Fruit fly (Drosophila melanogaster) whole organism, embryonic: ENCODE measurements around the gene AstA.

Experiments
- BtbVII ChIP-seq: fragments of 200-800 bp; sonication (Bioruptor generic); optimal IDR thresholded peaks from 3 replicates; lab custom pipeline; 2017; ENCODE audit warnings: missing biosample characterization, mild to moderate bottlenecking, missing genetic modification characterization
- CG10321 ChIP-seq: fragments of 200-800 bp; sonication (Bioruptor generic); IDR thresholded peaks from 2 replicates; pipeline ENCODE4 v1.3.6; 2022; ENCODE audit warnings: missing biosample characterization, missing genetic modification characterization
- CG10979 ChIP-seq: fragments of 200-800 bp; sonication (Bioruptor generic); optimal IDR thresholded peaks from 2 replicates; lab custom pipeline; 2018; ENCODE audit warnings: missing biosample characterization, mild to moderate bottlenecking, missing genetic modification characterization, moderate library complexity
- CG14050 ChIP-seq: fragments of 200-800 bp; sonication (Bioruptor generic); IDR thresholded peaks from 3 replicates; pipeline ENCODE4 v1.3.6; 2022; ENCODE audit warnings: missing biosample characterization, missing genetic modification characterization
- CG14965 ChIP-seq: fragments of 200-800 bp; sonication (Bioruptor generic); optimal IDR thresholded peaks from 2 replicates; lab custom pipeline; 2016; ENCODE audit warnings: missing biosample characterization, missing genetic modification characterization, borderline replicate concordance
- CG1602 ChIP-seq: fragments of 200-800 bp; sonication (Bioruptor generic); optimal IDR thresholded peaks from 3 replicates; lab custom pipeline; 2016; ENCODE audit warnings: missing biosample characterization, missing genetic modification characterization
- CG17385 ChIP-seq: fragments of 200-800 bp; sonication (Bioruptor generic); optimal IDR thresholded peaks from 3 replicates; lab custom pipeline; 2018; ENCODE audit warnings: missing biosample characterization, mild to moderate bottlenecking, missing genetic modification characterization
- CG18476 ChIP-seq: fragments of 200-800 bp; sonication (Bioruptor generic); optimal IDR thresholded peaks from 2 replicates; lab custom pipeline; 2016; ENCODE audit warnings: missing biosample characterization, mild to moderate bottlenecking, missing genetic modification characterization
- CG30403 ChIP-seq: fragments of 200-800 bp; sonication (Bioruptor generic); optimal IDR thresholded peaks from 3 replicates; lab custom pipeline; 2016; ENCODE audit warnings: missing biosample characterization, missing genetic modification characterization
- CG3065 ChIP-seq: fragments of 200-800 bp; sonication (Bioruptor generic); optimal IDR thresholded peaks from 2 replicates; lab custom pipeline; 2016; ENCODE audit warnings: missing biosample characterization, missing genetic modification characterization
- CG3407 ChIP-seq: fragments of 200-800 bp; sonication (Bioruptor generic); optimal IDR thresholded peaks from 2 replicates; lab custom pipeline; 2018; ENCODE audit warnings: missing biosample characterization, mild to moderate bottlenecking, missing genetic modification characterization
- CG34224 ChIP-seq: fragments of 200-800 bp; sonication (Bioruptor generic); IDR thresholded peaks from 3 replicates; pipeline ENCODE4 v1.3.6; 2022; ENCODE audit warnings: missing biosample characterization, missing genetic modification characterization; ENCODE audit not compliant: partially characterized antibody
- CG34422 ChIP-seq: fragments of 200-800 bp; sonication (Bioruptor generic); IDR thresholded peaks from 3 replicates; pipeline ENCODE4 v1.3.6; 2022; ENCODE audit warnings: missing biosample characterization, missing genetic modification characterization
- CG3995 ChIP-seq: fragments of 200-800 bp; sonication (Bioruptor generic); optimal IDR thresholded peaks from 3 replicates; lab custom pipeline; 2016; ENCODE audit warnings: missing biosample characterization, missing genetic modification characterization
- CG4328 ChIP-seq: fragments of 200-800 bp; sonication (Bioruptor generic); optimal IDR thresholded peaks from 3 replicates; lab custom pipeline; 2017; ENCODE audit warnings: missing biosample characterization, missing genetic modification reagents, missing genetic modification characterization
- CG43689 ChIP-seq: fragments of 200-800 bp; sonication (Bioruptor generic); IDR thresholded peaks from 2 replicates; pipeline ENCODE4 v1.3.6; 2022; ENCODE audit warnings: missing biosample characterization, missing genetic modification characterization
- CG4404 ChIP-seq: fragments of 200-800 bp; sonication (Bioruptor generic); IDR thresholded peaks from 2 replicates; pipeline ENCODE4 v1.3.6; 2022; ENCODE audit warnings: missing biosample characterization, missing genetic modification characterization
- CG7271 ChIP-seq: fragments of 200-800 bp; sonication (Bioruptor generic); optimal IDR thresholded peaks from 2 replicates; lab custom pipeline; 2018; ENCODE audit warnings: missing biosample characterization, mild to moderate bottlenecking, missing genetic modification characterization, moderate library complexity
- CG7786 ChIP-seq: fragments of 200-800 bp; sonication (Bioruptor generic); optimal IDR thresholded peaks from 2 replicates; lab custom pipeline; 2016; ENCODE audit warnings: missing biosample characterization, missing genetic modification characterization
- CG9215 ChIP-seq: fragments of 200-800 bp; sonication (Bioruptor generic); IDR thresholded peaks from 2 replicates; pipeline ENCODE4 v1.3.6; 2022; ENCODE audit warnings: missing biosample characterization, missing genetic modification characterization
- CG9727 ChIP-seq: fragments of 200-800 bp; sonication (Bioruptor generic); optimal IDR thresholded peaks from 3 replicates; lab custom pipeline; 2017; ENCODE audit warnings: missing biosample characterization, mild to moderate bottlenecking, missing genetic modification characterization
- Dbx ChIP-seq: fragments of 200-800 bp; sonication (Bioruptor generic); IDR thresholded peaks from 3 replicates; pipeline ENCODE4 v1.3.6; 2022; ENCODE audit warnings: missing biosample characterization, missing genetic modification characterization
- Dip3 ChIP-seq: fragments of 200-800 bp; sonication (Bioruptor generic); optimal IDR thresholded peaks from 3 replicates; lab custom pipeline; 2016; ENCODE audit warnings: missing biosample characterization, missing genetic modification characterization
- Ets65A ChIP-seq: fragments of 200-800 bp; sonication (Bioruptor generic); peaks from one replicate; lab custom pipeline; 2016; ENCODE audit warnings: missing biosample characterization, missing genetic modification characterization
- Fer1 ChIP-seq: fragments of 200-800 bp; sonication (Bioruptor generic); optimal IDR thresholded peaks from 2 replicates; lab custom pipeline; 2017; ENCODE audit warnings: missing biosample characterization, mild to moderate bottlenecking, missing genetic modification characterization
- Fer2 ChIP-seq: fragments of 200-800 bp; sonication (Bioruptor generic); optimal IDR thresholded peaks from 2 replicates; lab custom pipeline; 2018; ENCODE audit warnings: missing biosample characterization, mild to moderate bottlenecking, missing genetic modification characterization, moderate library complexity
- HLH3B ChIP-seq: fragments of 200-800 bp; sonication (Bioruptor generic); IDR thresholded peaks from 2 replicates; pipeline ENCODE4 v1.3.6; 2022; ENCODE audit warnings: missing biosample characterization, missing genetic modification characterization
- Mad ChIP-seq: fragments of 200-800 bp; sonication (Bioruptor generic); optimal IDR thresholded peaks from 2 replicates; lab custom pipeline; 2016; ENCODE audit warnings: missing biosample characterization, missing genetic modification characterization
- Optix ChIP-seq: fragments of 200-800 bp; sonication (Bioruptor generic); IDR thresholded peaks from 3 replicates; pipeline ENCODE4 v1.3.6; 2022; ENCODE audit warnings: missing biosample characterization, missing genetic modification characterization
- PHDP ChIP-seq: fragments of 200-800 bp; sonication (Bioruptor generic); optimal IDR thresholded peaks from 3 replicates; lab custom pipeline; 2018; ENCODE audit warnings: missing biosample characterization, mild to moderate bottlenecking, missing genetic modification characterization, moderate library complexity
- Poxn ChIP-seq: fragments of 200-800 bp; sonication (Bioruptor generic); IDR thresholded peaks from 2 replicates; pipeline ENCODE4 v1.3.6; 2022; ENCODE audit warnings: missing biosample characterization, missing genetic modification characterization
- Ravus ChIP-seq: fragments of 200-800 bp; sonication (Bioruptor generic); IDR thresholded peaks from 2 replicates; pipeline ENCODE4 v1.3.6; 2022; ENCODE audit warnings: missing biosample characterization, missing genetic modification characterization
- Vsx1 ChIP-seq: fragments of 200-800 bp; sonication (Bioruptor generic); optimal IDR thresholded peaks from 2 replicates; lab custom pipeline; 2017; ENCODE audit warnings: missing biosample characterization, mild to moderate bottlenecking, missing genetic modification characterization, missing genetic modification reagents
- bab2 ChIP-seq: fragments of 200-800 bp; sonication (Bioruptor generic); optimal IDR thresholded peaks from 2 replicates; lab custom pipeline; 2016; ENCODE audit warnings: missing biosample characterization, missing genetic modification characterization
- da ChIP-seq: fragments of 200-800 bp; sonication (Bioruptor generic); optimal IDR thresholded peaks from 2 replicates; lab custom pipeline; 2016; ENCODE audit warnings: missing biosample characterization, missing genetic modification characterization
- eve ChIP-seq, 2 experiments: fragments of >200 bp; optimal IDR thresholded peaks; 2 replicates each; lab custom pipeline; 2017; ENCODE audit warnings: missing biosample characterization in 2 of 2, missing genetic modification characterization in 2 of 2
- gem ChIP-seq: fragments of 200-800 bp; sonication (Bioruptor generic); optimal IDR thresholded peaks from 2 replicates; lab custom pipeline; 2019; ENCODE audit warnings: missing biosample characterization, mild to moderate bottlenecking, missing genetic modification characterization, moderate library complexity
- hb ChIP-seq: fragments of 200-800 bp; sonication (Bioruptor generic); IDR thresholded peaks from 3 replicates; pipeline ENCODE4 v1.3.6; 2022; ENCODE audit warnings: missing biosample characterization, missing genetic modification characterization; ENCODE audit not compliant: partially characterized antibody
- inv ChIP-seq: fragments of 200-800 bp; sonication (Bioruptor generic); IDR thresholded peaks from 2 replicates; pipeline ENCODE4 v1.3.6; 2022; ENCODE audit warnings: missing biosample characterization, missing genetic modification characterization; ENCODE audit not compliant: partially characterized antibody
- lbe ChIP-seq: fragments of 200-800 bp; sonication (Bioruptor generic); optimal IDR thresholded peaks from 2 replicates; lab custom pipeline; 2016; ENCODE audit warnings: missing biosample characterization, mild to moderate bottlenecking, missing genetic modification characterization
- sc ChIP-seq, 3 experiments: fragments of >200 bp in 2 of 3; fragments of 200-800 bp in 1 of 3; sonication (Bioruptor generic) in 1 of 3; optimal IDR thresholded peaks; 2 replicates in 2 of 3; 3 replicates in 1 of 3; lab custom pipeline; 2017; ENCODE audit warnings: mild to moderate bottlenecking in 1 of 3, missing biosample characterization in 1 of 3, missing genetic modification characterization in 1 of 3, missing genetic modification reagents in 1 of 3
- seq ChIP-seq: fragments of 200-800 bp; sonication (Bioruptor generic); IDR thresholded peaks from 2 replicates; pipeline ENCODE4 v1.3.6; 2022; ENCODE audit warnings: missing biosample characterization, missing genetic modification characterization
- tll ChIP-seq, 2 experiments: fragments of 200-800 bp in 1 of 2; fragments of >200 bp in 1 of 2; sonication (Bioruptor generic) in 1 of 2; optimal IDR thresholded peaks; 2 replicates each; lab custom pipeline; 2017 to 2019; ENCODE audit warnings: missing biosample characterization in 2 of 2, missing genetic modification characterization in 2 of 2, mild to moderate bottlenecking in 1 of 2, moderate library complexity in 1 of 2

AstA gene

DNA sequence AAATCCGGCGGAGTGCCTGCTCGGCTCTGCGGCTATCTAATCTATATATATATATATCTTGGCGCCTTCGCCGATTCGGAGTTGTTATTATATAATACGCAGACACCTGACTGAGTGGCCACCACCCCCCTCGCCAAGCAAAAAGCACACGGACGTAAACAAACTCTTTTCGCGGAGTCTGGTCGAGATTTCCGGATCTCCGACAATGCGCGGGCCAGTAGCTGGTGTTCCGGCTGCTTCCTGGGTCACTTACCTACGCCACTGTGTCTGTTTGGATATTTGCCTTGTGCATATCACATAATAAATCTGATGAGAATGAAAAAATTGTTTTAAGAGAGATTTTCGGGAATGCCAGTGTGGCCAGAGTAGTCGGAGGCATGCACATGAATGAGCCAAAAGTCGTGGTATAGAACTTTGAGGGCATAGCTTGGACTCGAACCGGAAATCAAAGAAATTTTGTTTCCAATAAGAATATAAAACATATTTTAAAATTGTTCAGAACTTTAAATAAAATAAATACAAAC is 22.2 kb upstream of the AstA start, which contains the start of gene CG5805 (continued):
- peak; percentile 76 for TF ChIP-seq BtbVII (GFP tag; lab: Kevin White, UChicago)
- TF ChIP-seq CG7786 (GFP tag; lab: Kevin White, UChicago) = peak; percentile 16
- peak; percentile 76 for TF ChIP-seq CG43689 (GFP tag; lab: Robert Waterston, UW)
- TF ChIP-seq CG4328 (GFP tag; lab: Kevin White, UChicago) = peak; percentile 83
- TF ChIP-seq CG30403 (GFP tag; lab: Kevin White, UChicago) = peak; percentile 67
- peak; percentile 77 for TF ChIP-seq Vsx1 (GFP tag; lab: Kevin White, UChicago)
- TF ChIP-seq Ets65A (GFP tag; lab: Kevin White, UChicago) = peak; percentile 99
- TF ChIP-seq hb (GFP tag; lab: Robert Waterston, UW) = no peak
- TF ChIP-seq Dip3 (GFP tag; lab: Kevin White, UChicago) = peak; percentile 69
- 0 out of 2 replicates have a peak, but pooled peaks have one; percentile 21 for TF ChIP-seq inv (GFP tag; lab: Robert Waterston, UW)
- TF ChIP-seq CG3995 (GFP tag; lab: Kevin White, UChicago) = peak; percentile 63
- peak; percentile 45 for TF ChIP-seq CG3065 (GFP tag; lab: Kevin White, UChicago)
- no peak for TF ChIP-seq Poxn (GFP tag; lab: Robert Waterston, UW)
- peak; percentile 90 for TF ChIP-seq CG9727 (GFP tag; lab: Kevin White, UChicago)
- TF ChIP-seq CG17385 (GFP tag; lab: Kevin White, UChicago) = peak; percentile 78
- TF ChIP-seq seq = peak; percentile 56; the same call in 1 of the 2 replicates
- TF ChIP-seq tll (GFP tag; optimal IDR thresholded peaks at IDR 0.05; lab: Kevin White, UChicago) = peak in 1 of 2 experiments; percentile 23
- peak; percentile 78; the same call in 2 of the 3 replicates for TF ChIP-seq CG34422 (GFP tag; lab: Robert Waterston, UW)
- peak; percentile 71; the same call in 2 of the 3 replicates for TF ChIP-seq Optix (GFP tag; lab: Robert Waterston, UW)
- peak; percentile 91 for TF ChIP-seq Fer1 (GFP tag; lab: Kevin White, UChicago)
- TF ChIP-seq CG3407 = peak; percentile 79
- peak; percentile 63 for TF ChIP-seq HLH3B
- no peak for TF ChIP-seq lbe (GFP tag; lab: Kevin White, UChicago)
- peak; percentile 61 for TF ChIP-seq da
- no peak for TF ChIP-seq eve (GFP tag; optimal IDR thresholded peaks at IDR 0.05; lab: Kevin White, UChicago)
- TF ChIP-seq CG10979 = peak; percentile 73
- TF ChIP-seq Ravus = no peak; the same call in 1 of the 2 replicates
- TF ChIP-seq CG4404 (GFP tag; lab: Robert Waterston, UW) = no peak
- peak; percentile 55 for TF ChIP-seq CG9215 (GFP tag; lab: Robert Waterston, UW)
- peak; percentile 71 for TF ChIP-seq CG10321 (GFP tag; lab: Robert Waterston, UW)
- TF ChIP-seq sc (optimal IDR thresholded peaks at IDR 0.05; lab: Kevin White, UChicago) = no peak
- peak; percentile 75 for TF ChIP-seq sc (GFP tag; optimal IDR thresholded peaks at IDR 0.05; lab: Kevin White, UChicago)
- peak; percentile 89 for TF ChIP-seq CG7271
- peak; percentile 42 for TF ChIP-seq CG18476
- peak; percentile 46 for TF ChIP-seq bab2 (GFP tag; lab: Kevin White, UChicago)
- peak; percentile 80 for TF ChIP-seq Fer2 (tag; lab: Kevin White, UChicago)
- TF ChIP-seq CG1602 (GFP tag; lab: Kevin White, UChicago) = peak; percentile 49
- peak; percentile 80 for TF ChIP-seq CG14050 (GFP tag; lab: Robert Waterston, UW)
- TF ChIP-seq Dbx (GFP tag; lab: Robert Waterston, UW) = peak; percentile 89
- TF ChIP-seq Mad = peak; percentile 78
- no peak for TF ChIP-seq gem (tag; lab: Kevin White, UChicago)
- TF ChIP-seq CG34224 (GFP tag; lab: Robert Waterston, UW) = peak; percentile 25; the same call in 1 of the 3 replicates
- TF ChIP-seq CG14965 (GFP tag; lab: Kevin White, UChicago) = peak; percentile 8
- peak; percentile 87 for TF ChIP-seq PHDP (tag; lab: Kevin White, UChicago)
